Fruit fly (Drosophila melanogaster): Measurements from ENCODE around the gene SMC1.

dm6 chr3R:24014600-24014999, 43.5 kb upstream of the SMC1 start:
- no peak for TF ChIP-seq acj6 (GFP tag; optimal IDR thresholded peaks at IDR 0.05)
- TF ChIP-seq pdm3 (GFP tag; optimal IDR thresholded peaks at IDR 0.05): no peak
- no peak for TF ChIP-seq CG4318 (GFP tag; optimal IDR thresholded peaks at IDR 0.05)

All from whole organism, prepupa.